Fruit fly (Drosophila melanogaster) whole organism, embryonic: Measurements from ENCODE around the gene rec.

ENCODE experiments used
- ATbp ChIP-seq: fragments of 200-800 bp; sonication (Bioruptor generic); optimal IDR thresholded peaks from 2 replicates; lab custom pipeline; 2017; ENCODE audit warnings: missing biosample characterization, mild to moderate bottlenecking, missing genetic modification characterization, missing genetic modification reagents
- Atf3 ChIP-seq: fragments of 200-800 bp; sonication (Bioruptor generic); optimal IDR thresholded peaks from 3 replicates; lab custom pipeline; 2016; ENCODE audit warnings: missing biosample characterization, missing genetic modification characterization
- B-H1 ChIP-seq: fragments of 200-800 bp; sonication (Bioruptor generic); IDR thresholded peaks from 3 replicates; pipeline ENCODE4 v1.3.6; 2022; ENCODE audit warnings: missing biosample characterization, missing genetic modification characterization
- CG10959 ChIP-seq: fragments of 200-800 bp; sonication (Bioruptor generic); IDR thresholded peaks from 2 replicates; pipeline ENCODE4 v1.3.6; 2022; ENCODE audit warnings: missing biosample characterization, missing genetic modification characterization
- CG11723 ChIP-seq: fragments of 200-800 bp; sonication (Bioruptor generic); optimal IDR thresholded peaks from 2 replicates; lab custom pipeline; 2017; ENCODE audit warnings: missing biosample characterization, mild to moderate bottlenecking, missing genetic modification characterization
- CG12391 ChIP-seq: fragments of 200-800 bp; sonication (Bioruptor generic); optimal IDR thresholded peaks from 3 replicates; lab custom pipeline; 2018; ENCODE audit warnings: missing biosample characterization, mild to moderate bottlenecking, missing genetic modification characterization, moderate library complexity
- CG13123 ChIP-seq: fragments of 200-800 bp; sonication (Bioruptor generic); optimal IDR thresholded peaks from 2 replicates; lab custom pipeline; 2016; ENCODE audit warnings: missing biosample characterization, missing genetic modification characterization
- CG13775 ChIP-seq: fragments of 200-800 bp; sonication (Bioruptor generic); optimal IDR thresholded peaks from 3 replicates; lab custom pipeline; 2017; ENCODE audit warnings: missing biosample characterization, mild to moderate bottlenecking, missing genetic modification characterization
- CG14710 ChIP-seq: fragments of 200-800 bp; sonication (Bioruptor generic); optimal IDR thresholded peaks from 3 replicates; lab custom pipeline; 2019; ENCODE audit warnings: missing biosample characterization, mild to moderate bottlenecking, missing genetic modification characterization, moderate library complexity
- CG1602 ChIP-seq: fragments of 200-800 bp; sonication (Bioruptor generic); optimal IDR thresholded peaks from 3 replicates; lab custom pipeline; 2016; ENCODE audit warnings: missing biosample characterization, missing genetic modification characterization
- CG17912 ChIP-seq: fragments of 200-800 bp; sonication (Bioruptor generic); optimal IDR thresholded peaks from 2 replicates; lab custom pipeline; 2018; ENCODE audit warnings: missing biosample characterization, mild to moderate bottlenecking, missing genetic modification characterization
- CG18262 ChIP-seq: fragments of 200-800 bp; optimal IDR thresholded peaks from 3 replicates; lab custom pipeline; 2019; ENCODE audit warnings: missing biosample characterization, mild to moderate bottlenecking, missing genetic modification characterization, moderate library complexity
- CG2875 ChIP-seq: fragments of 200-800 bp; sonication (Bioruptor generic); optimal IDR thresholded peaks from 2 replicates; lab custom pipeline; 2017; ENCODE audit warnings: missing biosample characterization, mild to moderate bottlenecking, missing genetic modification characterization, missing genetic modification reagents
- CG3838 ChIP-seq: fragments of 200-800 bp; sonication (Bioruptor generic); optimal IDR thresholded peaks from 3 replicates; lab custom pipeline; 2016; ENCODE audit warnings: missing biosample characterization, missing genetic modification characterization
- CG4282 ChIP-seq: fragments of 200-800 bp; sonication (Bioruptor generic); optimal IDR thresholded peaks from 2 replicates; lab custom pipeline; 2016; ENCODE audit warnings: missing biosample characterization, missing genetic modification characterization
- CG4617 ChIP-seq: fragments of 200-800 bp; sonication (Bioruptor generic); optimal IDR thresholded peaks from 3 replicates; lab custom pipeline; 2016; ENCODE audit warnings: missing biosample characterization, missing genetic modification characterization, borderline replicate concordance
- CG6254 ChIP-seq: fragments of 200-800 bp; sonication (Bioruptor generic); optimal IDR thresholded peaks from 3 replicates; lab custom pipeline; 2017; ENCODE audit warnings: mild to moderate bottlenecking, missing biosample characterization, missing genetic modification reagents, missing genetic modification characterization
- CG6791 ChIP-seq: fragments of 200-800 bp; sonication (Bioruptor generic); IDR thresholded peaks from 3 replicates; pipeline ENCODE4 v1.3.6; 2022; ENCODE audit warnings: missing biosample characterization, missing genetic modification characterization; ENCODE audit not compliant: partially characterized antibody
- CG8388 ChIP-seq: fragments of 200-800 bp; sonication (Bioruptor generic); optimal IDR thresholded peaks from 2 replicates; lab custom pipeline; 2019; ENCODE audit warnings: missing biosample characterization, mild to moderate bottlenecking, missing genetic modification characterization, moderate library complexity
- CG8924 ChIP-seq: fragments of 200-800 bp; optimal IDR thresholded peaks from 3 replicates; lab custom pipeline; 2019; ENCODE audit warnings: missing biosample characterization, mild to moderate bottlenecking, missing genetic modification characterization, moderate library complexity
- CG9797 ChIP-seq: fragments of 200-800 bp; sonication (Bioruptor generic); optimal IDR thresholded peaks from 3 replicates; lab custom pipeline; 2018; ENCODE audit warnings: missing biosample characterization, mild to moderate bottlenecking, missing genetic modification characterization
- Dfd ChIP-seq, 2 experiments: fragments of >200 bp; optimal IDR thresholded peaks; 2 replicates each; lab custom pipeline; 2017; ENCODE audit warnings: missing biosample characterization in 2 of 2, missing genetic modification characterization in 2 of 2
- Drgx ChIP-seq: fragments of 200-800 bp; sonication (Bioruptor generic); IDR thresholded peaks from 2 replicates; pipeline ENCODE4 v1.3.6; 2022; ENCODE audit warnings: missing biosample characterization, missing genetic modification characterization
- E2f1 ChIP-seq: fragments of 200-800 bp; sonication (Bioruptor generic); IDR thresholded peaks from 2 replicates; pipeline ENCODE4 v1.3.6; 2022; ENCODE audit warnings: missing biosample characterization, missing genetic modification characterization
- Elba2 ChIP-seq: fragments of 200-800 bp; sonication (Bioruptor generic); optimal IDR thresholded peaks from 3 replicates; lab custom pipeline; 2016; ENCODE audit warnings: missing biosample characterization, missing genetic modification characterization
- H15 ChIP-seq: fragments of 200-800 bp; sonication (Bioruptor generic); IDR thresholded peaks from 3 replicates; pipeline ENCODE4 v1.3.6; 2022; ENCODE audit warnings: missing biosample characterization, missing genetic modification characterization
- Oaz ChIP-seq: fragments of 200-800 bp; sonication (Bioruptor generic); IDR thresholded peaks from 2 replicates; pipeline ENCODE4 v1.3.6; 2022; ENCODE audit warnings: missing biosample characterization, missing genetic modification characterization
- Ptx1 ChIP-seq: fragments of 200-800 bp; sonication (Bioruptor generic); IDR thresholded peaks from 2 replicates; pipeline ENCODE4 v1.3.6; 2022; ENCODE audit warnings: missing biosample characterization, missing genetic modification characterization
- Sox100B ChIP-seq: fragments of 200-800 bp; sonication (Bioruptor generic); optimal IDR thresholded peaks from 3 replicates; lab custom pipeline; 2018; ENCODE audit warnings: missing biosample characterization, mild to moderate bottlenecking, missing genetic modification characterization
- Sox102F ChIP-seq: fragments of 200-800 bp; sonication (Bioruptor generic); optimal IDR thresholded peaks from 2 replicates; lab custom pipeline; 2018; ENCODE audit warnings: missing biosample characterization, mild to moderate bottlenecking, missing genetic modification characterization, moderate library complexity
- amos ChIP-seq: fragments of 200-800 bp; sonication (Bioruptor generic); IDR thresholded peaks from 2 replicates; pipeline ENCODE4 v1.3.6; 2022; ENCODE audit warnings: missing biosample characterization, missing genetic modification characterization; ENCODE audit not compliant: partially characterized antibody
- ara ChIP-seq: fragments of 200-800 bp; sonication (Bioruptor generic); IDR thresholded peaks from 2 replicates; pipeline ENCODE4 v1.3.6; 2022; ENCODE audit warnings: missing biosample characterization, missing genetic modification characterization
- caup ChIP-seq: fragments of 200-800 bp; sonication (Bioruptor generic); optimal IDR thresholded peaks from 3 replicates; lab custom pipeline; 2017; ENCODE audit warnings: missing biosample characterization, mild to moderate bottlenecking, missing genetic modification characterization, moderate library complexity; ENCODE audit not compliant: severe bottlenecking
- chif ChIP-seq, 2 experiments: fragments of 200-800 bp; sonication (Bioruptor generic); optimal IDR thresholded peaks; 3 replicates each; lab custom pipeline; 2016; ENCODE audit warnings: missing biosample characterization in 2 of 2, missing genetic modification characterization in 2 of 2
- chn ChIP-seq: fragments of 200-800 bp; sonication (Bioruptor generic); optimal IDR thresholded peaks from 2 replicates; lab custom pipeline; 2016; ENCODE audit warnings: missing biosample characterization, missing genetic modification characterization
- dpn ChIP-seq, 2 experiments: fragments of 200-800 bp; sonication (Bioruptor generic); optimal IDR thresholded peaks; 3 replicates each; lab custom pipeline; 2016; ENCODE audit warnings: missing biosample characterization in 2 of 2, missing genetic modification characterization in 2 of 2
- emc ChIP-seq: fragments of 200-800 bp; sonication (Bioruptor generic); optimal IDR thresholded peaks from 2 replicates; lab custom pipeline; 2016; ENCODE audit warnings: missing biosample characterization, missing genetic modification characterization
- en ChIP-seq: fragments of 200-800 bp; sonication (Bioruptor generic); optimal IDR thresholded peaks from 2 replicates; lab custom pipeline; 2016; ENCODE audit warnings: missing biosample characterization, missing genetic modification characterization
- gce ChIP-seq: fragments of 200-800 bp; sonication (Bioruptor generic); IDR thresholded peaks from 3 replicates; pipeline ENCODE4 v1.3.6; 2022; ENCODE audit warnings: missing biosample characterization, missing genetic modification characterization
- gcm ChIP-seq: fragments of 200-800 bp; sonication (Bioruptor generic); optimal IDR thresholded peaks from 2 replicates; lab custom pipeline; 2019; ENCODE audit warnings: missing biosample characterization, mild to moderate bottlenecking, missing genetic modification characterization, moderate library complexity
- gt ChIP-seq: fragments of 200-800 bp; sonication (Bioruptor generic); IDR thresholded peaks from 2 replicates; pipeline ENCODE4 v1.3.6; 2022; ENCODE audit warnings: missing biosample characterization, missing genetic modification characterization
- ham ChIP-seq: fragments of 200-800 bp; sonication (Bioruptor generic); IDR thresholded peaks from 2 replicates; pipeline ENCODE4 v1.3.6; 2022; ENCODE audit warnings: missing biosample characterization, missing genetic modification characterization
- ken ChIP-seq: fragments of 200-800 bp; sonication (Bioruptor generic); IDR thresholded peaks from 3 replicates; pipeline ENCODE4 v1.3.6; 2022; ENCODE audit warnings: missing biosample characterization, missing genetic modification characterization
- p53 ChIP-seq: fragments of 200-800 bp; sonication (Bioruptor generic); optimal IDR thresholded peaks from 2 replicates; lab custom pipeline; 2016; ENCODE audit warnings: missing biosample characterization, missing genetic modification characterization
- phol ChIP-seq: fragments of 200-800 bp; sonication (Bioruptor generic); optimal IDR thresholded peaks from 3 replicates; lab custom pipeline; 2018; ENCODE audit warnings: missing biosample characterization, mild to moderate bottlenecking, missing genetic modification characterization, moderate library complexity
- psq ChIP-seq: fragments of 200-800 bp; sonication (Bioruptor generic); optimal IDR thresholded peaks from 2 replicates; lab custom pipeline; 2017; ENCODE audit warnings: missing biosample characterization, missing genetic modification characterization
- sens ChIP-seq: fragments of 200-800 bp; sonication (Bioruptor generic); peaks from one replicate; lab custom pipeline; 2016; ENCODE audit warnings: missing biosample characterization, missing genetic modification characterization
- sens-2 ChIP-seq: fragments of 200-800 bp; sonication (Bioruptor generic); IDR thresholded peaks from 2 replicates; pipeline ENCODE4 v1.3.6; 2022; ENCODE audit warnings: missing biosample characterization, missing genetic modification characterization
- seq ChIP-seq: fragments of 200-800 bp; sonication (Bioruptor generic); IDR thresholded peaks from 2 replicates; pipeline ENCODE4 v1.3.6; 2022; ENCODE audit warnings: missing biosample characterization, missing genetic modification characterization
- slbo ChIP-seq: fragments of 200-800 bp; sonication (Bioruptor generic); IDR thresholded peaks from 2 replicates; pipeline ENCODE4 v1.3.6; 2022; ENCODE audit warnings: missing biosample characterization, missing genetic modification characterization
- tap ChIP-seq: fragments of 200-800 bp; optimal IDR thresholded peaks from 3 replicates; lab custom pipeline; 2019; ENCODE audit warnings: missing biosample characterization, mild to moderate bottlenecking, missing genetic modification characterization, moderate library complexity
- unc-4 ChIP-seq: fragments of 200-800 bp; sonication (Bioruptor generic); IDR thresholded peaks from 2 replicates; pipeline ENCODE4 v1.3.6; 2022; ENCODE audit warnings: missing biosample characterization, missing genetic modification characterization; ENCODE audit not compliant: partially characterized antibody

rec gene

DNA sequence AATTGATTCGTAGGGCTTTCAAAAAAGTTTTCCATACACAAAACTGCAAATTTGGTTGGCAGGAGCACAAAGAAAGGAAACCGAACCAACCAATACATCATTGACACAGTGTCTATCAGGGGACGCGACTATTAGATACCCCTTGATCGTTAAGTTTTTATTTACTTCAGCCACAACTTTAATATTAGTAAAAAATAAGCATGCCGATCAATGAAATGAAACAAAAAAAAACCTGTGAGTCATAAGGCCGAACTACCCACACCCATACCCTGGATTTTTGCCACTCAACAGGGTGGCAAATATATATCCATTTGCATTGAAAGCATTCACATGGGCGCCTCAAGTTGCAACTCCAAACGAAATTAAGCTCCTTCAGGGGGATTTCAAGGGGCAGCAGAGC is 16.2 kb downstream of the rec start (continued):
- TF ChIP-seq Drgx (GFP tag; lab: Robert Waterston, UW) (peak; percentile 46; the same call in 1 of the 2 replicates), CG18262 (tag; lab: Kevin White, UChicago) (no peak), p53 (GFP tag; lab: Kevin White, UChicago) (no peak), dpn (GFP tag; optimal IDR thresholded peaks at IDR 0.05; lab: Kevin White, UChicago) (peak in 1 of 2 experiments; percentile 2), CG13775 (GFP tag; lab: Kevin White, UChicago) (no peak), chif (GFP tag; optimal IDR thresholded peaks at IDR 0.05; lab: Kevin White, UChicago) (peak; percentile 34 to 39), CG12391 (no peak), CG3838 (GFP tag; lab: Kevin White, UChicago) (no peak), CG6791 (GFP tag; lab: Robert Waterston, UW) (no peak), Sox100B (GFP tag; lab: Kevin White, UChicago) (no peak), sens-2 (no peak), sens (GFP tag; lab: Kevin White, UChicago) (peak; percentile 60), Ptx1 (GFP tag; lab: Robert Waterston, UW) (0 out of 2 replicates have a peak, but pooled peaks have one; percentile 22), CG17912 (GFP tag; lab: Kevin White, UChicago) (no peak), ara (peak; percentile 56), CG4617 (GFP tag; lab: Kevin White, UChicago) (no peak), CG1602 (no peak), amos (no peak), caup (GFP tag; lab: Kevin White, UChicago) (no peak), ken (GFP tag; lab: Robert Waterston, UW) (peak; percentile 35; the same call in 1 of the 3 replicates), CG14710 (no peak), CG2875 (no peak), CG8388 (GFP tag; lab: Kevin White, UChicago) (no peak), seq (GFP tag; lab: Robert Waterston, UW) (no peak), slbo (GFP tag; lab: Robert Waterston, UW) (no peak), CG11723 (GFP tag; lab: Kevin White, UChicago) (no peak), gcm (no peak), gt (GFP tag; lab: Robert Waterston, UW) (no peak), H15 (GFP tag; lab: Robert Waterston, UW) (0 out of 3 replicates have a peak, but pooled peaks have one; percentile 22), ham (GFP tag; lab: Robert Waterston, UW) (no peak), en (GFP tag; lab: Kevin White, UChicago) (no peak), tap (no peak), chn (peak; percentile 43), emc (GFP tag; lab: Kevin White, UChicago) (no peak), Dfd (GFP tag; optimal IDR thresholded peaks at IDR 0.05; lab: Kevin White, UChicago) (no peak), CG9797 (no peak), psq (GFP tag; lab: Kevin White, UChicago) (no peak), Oaz (no peak), Atf3 (no peak), unc-4 (GFP tag; lab: Robert Waterston, UW) (no peak), gce (GFP tag; lab: Robert Waterston, UW) (no peak), CG6254 (GFP tag; lab: Kevin White, UChicago) (no peak), phol (tag; lab: Kevin White, UChicago) (peak; percentile 7), ATbp (GFP tag; lab: Kevin White, UChicago) (peak; percentile 1), CG10959 (GFP tag; lab: Robert Waterston, UW) (peak; percentile 53; the same call in 1 of the 2 replicates), Elba2 (GFP tag; lab: Kevin White, UChicago) (no peak), CG8924 (tag; lab: Kevin White, UChicago) (no peak), E2f1 (GFP tag; lab: Robert Waterston, UW) (peak; percentile 43), CG4282 (GFP tag; lab: Kevin White, UChicago) (no peak), CG13123 (GFP tag; lab: Kevin White, UChicago) (no peak), B-H1 (GFP tag; lab: Robert Waterston, UW) (peak; percentile 16; the same call in 1 of the 3 replicates), Sox102F (peak; percentile 47)
